Fruit fly (Drosophila melanogaster) whole organism, prepupa: ENCODE data around the gene CG32243.

Experiments
- CG10631 ChIP-seq: fragments of 200-800 bp; sonication (Bioruptor generic); optimal IDR thresholded peaks from 2 replicates; lab custom pipeline; 2016; ENCODE audit warnings: missing biosample characterization, missing genetic modification characterization
- CG10669 ChIP-seq: fragments of 200-800 bp; sonication (Bioruptor generic); optimal IDR thresholded peaks from 3 replicates; lab custom pipeline; 2018; ENCODE audit warnings: missing biosample characterization, mild to moderate bottlenecking, missing genetic modification characterization, moderate library complexity
- CG11294 ChIP-seq: fragments of 200-800 bp; sonication (Bioruptor generic); IDR thresholded peaks from 2 replicates; pipeline ENCODE4 v1.3.6; 2022; ENCODE audit warnings: missing biosample characterization, missing genetic modification characterization
- CG11762 ChIP-seq: fragments of 200-800 bp; sonication (Bioruptor generic); optimal IDR thresholded peaks from 3 replicates; lab custom pipeline; 2016; ENCODE audit warnings: missing biosample characterization, missing genetic modification characterization; ENCODE audit not compliant: insufficient read depth
- CG11902 ChIP-seq: fragments of 200-800 bp; sonication (Bioruptor generic); optimal IDR thresholded peaks from 3 replicates; lab custom pipeline; 2016; ENCODE audit warnings: missing biosample characterization, missing genetic modification characterization
- CG15336 ChIP-seq: fragments of 200-800 bp; sonication (Bioruptor generic); IDR thresholded peaks from 2 replicates; pipeline ENCODE4 v1.3.6; 2022; ENCODE audit warnings: missing biosample characterization, missing genetic modification characterization
- CG1621 ChIP-seq: fragments of 200-800 bp; sonication (Bioruptor generic); optimal IDR thresholded peaks from 3 replicates; lab custom pipeline; 2018; ENCODE audit warnings: missing biosample characterization, mild to moderate bottlenecking, missing genetic modification characterization
- CG3032 ChIP-seq: fragments of 200-800 bp; optimal IDR thresholded peaks from 2 replicates; lab custom pipeline; 2019; ENCODE audit warnings: missing biosample characterization, mild to moderate bottlenecking, missing genetic modification characterization, moderate library complexity
- CG31627 ChIP-seq: fragments of 200-800 bp; sonication (Bioruptor generic); optimal IDR thresholded peaks from 3 replicates; lab custom pipeline; 2016; ENCODE audit warnings: missing biosample characterization, missing genetic modification characterization
- CG32006 ChIP-seq: fragments of 200-800 bp; sonication (Bioruptor generic); optimal IDR thresholded peaks from 3 replicates; lab custom pipeline; 2017; ENCODE audit warnings: missing biosample characterization, mild to moderate bottlenecking, missing genetic modification characterization
- CG34406 ChIP-seq: fragments of 200-800 bp; sonication (Bioruptor generic); optimal IDR thresholded peaks from 3 replicates; lab custom pipeline; 2016; ENCODE audit warnings: missing biosample characterization, missing genetic modification characterization
- CG3919 ChIP-seq: fragments of 200-800 bp; sonication (Bioruptor generic); optimal IDR thresholded peaks from 3 replicates; lab custom pipeline; 2016; ENCODE audit warnings: missing biosample characterization, missing genetic modification characterization
- CG6163 ChIP-seq: fragments of 200-800 bp; sonication (Bioruptor generic); IDR thresholded peaks from 3 replicates; pipeline ENCODE4 v1.3.6; 2022; ENCODE audit warnings: missing biosample characterization, missing genetic modification characterization
- CG6808 ChIP-seq: fragments of 200-800 bp; sonication (Bioruptor generic); optimal IDR thresholded peaks from 3 replicates; lab custom pipeline; 2017; ENCODE audit warnings: missing biosample characterization, missing genetic modification characterization, mild to moderate bottlenecking, moderate library complexity, missing genetic modification reagents
- CG6854 ChIP-seq: fragments of 200-800 bp; sonication (Bioruptor generic); optimal IDR thresholded peaks from 2 replicates; lab custom pipeline; 2017; ENCODE audit warnings: missing biosample characterization, mild to moderate bottlenecking, missing genetic modification characterization
- CG7368 ChIP-seq: fragments of 200-800 bp; sonication (Bioruptor generic); optimal IDR thresholded peaks from 3 replicates; lab custom pipeline; 2016; ENCODE audit warnings: missing biosample characterization, missing genetic modification characterization
- CG8319 ChIP-seq: fragments of 200-800 bp; sonication (Bioruptor generic); optimal IDR thresholded peaks from 3 replicates; lab custom pipeline; 2016; ENCODE audit warnings: missing biosample characterization, missing genetic modification characterization
- CG8632 ChIP-seq: fragments of 200-800 bp; sonication (Bioruptor generic); optimal IDR thresholded peaks from 3 replicates; lab custom pipeline; 2016; ENCODE audit warnings: missing biosample characterization, missing genetic modification characterization
- Eip78C ChIP-seq: fragments of 200-800 bp; sonication (Bioruptor generic); peaks from one replicate; lab custom pipeline; 2016; ENCODE audit warnings: missing biosample characterization, missing genetic modification characterization
- Eip93F ChIP-seq: fragments of 200-800 bp; sonication (Bioruptor generic); optimal IDR thresholded peaks from 2 replicates; lab custom pipeline; 2016; ENCODE audit warnings: missing biosample characterization, mild to moderate bottlenecking, missing genetic modification characterization
- Hr38 ChIP-seq: sonication (Bioruptor generic); optimal IDR thresholded peaks from 2 replicates; lab custom pipeline; 2016; ENCODE audit warnings: missing biosample characterization, missing genetic modification characterization
- Hr39 ChIP-seq: fragments of 200-800 bp; sonication (Bioruptor generic); optimal IDR thresholded peaks from 2 replicates; lab custom pipeline; 2016; ENCODE audit warnings: missing biosample characterization, missing genetic modification characterization
- Hr4 ChIP-seq: fragments of 200-800 bp; sonication (Bioruptor generic); optimal IDR thresholded peaks from 3 replicates; lab custom pipeline; 2016; ENCODE audit warnings: missing biosample characterization, missing genetic modification characterization
- Lpt ChIP-seq: fragments of 200-800 bp; sonication (Bioruptor generic); optimal IDR thresholded peaks from 3 replicates; lab custom pipeline; 2016; ENCODE audit warnings: missing biosample characterization, missing genetic modification characterization
- Sox102F ChIP-seq: fragments of 200-800 bp; sonication (Bioruptor generic); optimal IDR thresholded peaks from 2 replicates; lab custom pipeline; 2016; ENCODE audit warnings: missing biosample characterization, mild to moderate bottlenecking, missing genetic modification characterization
- Sox14 ChIP-seq: fragments of 200-800 bp; sonication (Bioruptor generic); optimal IDR thresholded peaks from 3 replicates; lab custom pipeline; 2016; ENCODE audit warnings: missing biosample characterization, missing genetic modification characterization
- achi ChIP-seq: fragments of 200-800 bp; sonication (Bioruptor generic); optimal IDR thresholded peaks from 3 replicates; lab custom pipeline; 2016; ENCODE audit warnings: missing biosample characterization, missing genetic modification characterization
- acj6 ChIP-seq: fragments of 200-800 bp; sonication (Bioruptor generic); optimal IDR thresholded peaks from 3 replicates; lab custom pipeline; 2016; ENCODE audit warnings: missing biosample characterization, missing genetic modification characterization
- cyc ChIP-seq: fragments of 200-800 bp; sonication (Bioruptor generic); optimal IDR thresholded peaks from 3 replicates; lab custom pipeline; 2016; ENCODE audit warnings: missing biosample characterization, missing genetic modification characterization
- dac ChIP-seq: fragments of 200-800 bp; sonication (Bioruptor generic); optimal IDR thresholded peaks from 2 replicates; lab custom pipeline; 2017; ENCODE audit warnings: missing biosample characterization, mild to moderate bottlenecking, missing genetic modification characterization
- esn ChIP-seq: fragments of 200-800 bp; sonication (Bioruptor generic); optimal IDR thresholded peaks from 2 replicates; lab custom pipeline; 2016; ENCODE audit warnings: missing biosample characterization, mild to moderate bottlenecking, missing genetic modification characterization, moderate library complexity
- fkh ChIP-seq: fragments of 200-800 bp; sonication (Bioruptor generic); optimal IDR thresholded peaks from 3 replicates; lab custom pipeline; 2017; ENCODE audit warnings: missing biosample characterization, mild to moderate bottlenecking, missing genetic modification characterization, moderate library complexity
- lz ChIP-seq: fragments of 200-800 bp; sonication (Bioruptor generic); optimal IDR thresholded peaks from 3 replicates; lab custom pipeline; 2016; ENCODE audit warnings: missing biosample characterization, missing genetic modification characterization
- pdm3 ChIP-seq: fragments of 200-800 bp; sonication (Bioruptor generic); optimal IDR thresholded peaks from 3 replicates; lab custom pipeline; 2016; ENCODE audit warnings: missing biosample characterization, missing genetic modification characterization
- salr ChIP-seq, 2 experiments: fragments of 200-800 bp; sonication (Bioruptor generic); optimal IDR thresholded peaks; 3 replicates each; lab custom pipeline; 2016 to 2018; ENCODE audit warnings: missing biosample characterization in 2 of 2, missing genetic modification characterization in 2 of 2, mild to moderate bottlenecking in 1 of 2
- vri ChIP-seq: fragments of 200-800 bp; sonication (Bioruptor generic); optimal IDR thresholded peaks from 3 replicates; lab custom pipeline; 2016; ENCODE audit warnings: missing biosample characterization, mild to moderate bottlenecking, missing genetic modification characterization

Gene CG32243

dm6 chr3L:4541070-4541469, at the start of gene CG32243:
Gene CG32243, minus strand, starts transcription at chr3L:4541244.
- TF ChIP-seq achi (GFP tag; lab: Kevin White, UChicago) (peak; percentile 72), Hr39 (GFP tag; lab: Kevin White, UChicago) (no peak)

DNA sequence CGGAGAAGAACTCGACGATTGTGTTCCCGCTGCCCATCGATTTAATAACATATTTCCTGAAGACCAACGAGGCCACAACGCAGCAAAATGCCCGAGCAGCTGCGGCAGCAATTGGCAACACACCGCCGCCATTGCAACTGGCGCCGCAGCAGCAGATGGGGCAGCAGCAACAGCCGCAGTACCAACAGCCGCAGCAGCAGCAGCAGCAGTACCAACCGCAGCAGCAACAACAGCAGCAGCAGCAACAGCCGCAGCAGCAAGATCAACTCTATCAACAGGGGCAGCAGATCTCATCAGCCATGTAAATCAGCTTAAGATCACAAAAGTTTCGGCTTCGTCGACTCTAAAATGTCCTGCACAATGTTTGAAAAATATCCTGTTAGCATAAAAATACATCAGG, 49.0 kb upstream of the CG32243 start:
- no peak for TF ChIP-seq Sox102F
- TF ChIP-seq CG10669 (GFP tag; lab: Kevin White, UChicago), result no peak
- TF ChIP-seq CG3032 (tag; lab: Kevin White, UChicago), result no peak
- TF ChIP-seq, all 60 proteins: peak for 0

DNA sequence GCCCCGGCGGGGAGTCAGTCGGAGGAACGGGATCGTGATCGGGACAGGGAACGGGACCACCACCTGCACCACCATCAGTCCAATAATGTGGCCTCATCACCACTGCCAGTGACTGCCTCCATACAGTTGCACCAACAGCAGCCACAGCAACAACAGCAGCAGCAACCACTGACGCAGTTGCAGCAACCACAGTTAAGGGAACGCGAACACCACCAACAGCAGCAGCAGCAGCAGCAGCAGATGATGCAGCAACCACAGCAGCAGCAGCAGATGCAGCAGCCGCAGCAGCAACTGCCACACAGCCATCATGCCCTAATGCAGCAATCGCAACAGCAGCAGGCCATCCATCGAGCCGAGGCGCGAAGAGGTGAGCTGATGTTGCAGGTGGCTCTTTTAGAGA, 34.3 kb upstream of the CG32243 start:
- TF ChIP-seq CG15336 (GFP tag; lab: Robert Waterston, UW) (no peak), pdm3 (GFP tag; lab: Kevin White, UChicago) (no peak), CG8632 (GFP tag; lab: Kevin White, UChicago) (no peak), Hr38 (GFP tag; lab: Kevin White, UChicago) (no peak), Hr4 (GFP tag; lab: Kevin White, UChicago) (no peak), CG6808 (GFP tag; lab: Kevin White, UChicago) (no peak), CG34406 (no peak), lz (GFP tag; lab: Kevin White, UChicago) (no peak), CG11762 (GFP tag; lab: Kevin White, UChicago) (no peak), dac (GFP tag; lab: Kevin White, UChicago) (no peak), Lpt (no peak), CG8319 (GFP tag; lab: Kevin White, UChicago) (no peak), CG32006 (no peak), CG6163 (GFP tag; lab: Robert Waterston, UW) (no peak), salr (GFP tag; optimal IDR thresholded peaks at IDR 0.05; lab: Kevin White, UChicago) (no peak)
- TF ChIP-seq, all 60 proteins: peak for 0

DNA sequence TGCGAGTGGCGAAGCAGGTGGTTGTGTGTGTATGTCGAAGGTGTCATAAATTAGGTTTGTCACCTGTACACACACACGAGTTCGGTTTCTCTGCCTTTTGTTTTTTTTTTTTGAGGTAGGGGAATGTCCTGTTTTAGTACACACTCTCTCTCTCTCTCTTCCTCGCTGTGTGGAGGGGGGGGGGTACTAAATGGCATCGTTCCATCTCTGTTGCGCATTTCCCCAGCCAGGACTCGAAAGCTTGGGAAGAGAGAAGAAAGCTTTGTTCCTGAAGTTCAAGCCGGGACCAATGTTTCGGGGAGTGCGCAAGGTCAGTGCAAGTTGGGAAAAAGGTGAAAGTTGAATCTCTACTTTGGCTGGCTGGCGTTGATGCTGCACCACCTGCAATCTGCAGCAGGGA, 33.4 kb upstream of the CG32243 start:
- TF ChIP-seq CG10669 (GFP tag; lab: Kevin White, UChicago) (no peak), Hr4 (GFP tag; lab: Kevin White, UChicago) (no peak), dac (GFP tag; lab: Kevin White, UChicago) (no peak), vri (GFP tag; lab: Kevin White, UChicago) (no peak), esn (GFP tag; lab: Kevin White, UChicago) (no peak), Sox102F (no peak), acj6 (GFP tag; lab: Kevin White, UChicago) (no peak), CG11902 (GFP tag; lab: Kevin White, UChicago) (no peak), CG11762 (GFP tag; lab: Kevin White, UChicago) (no peak), Eip93F (GFP tag; lab: Kevin White, UChicago) (no peak), fkh (GFP tag; lab: Kevin White, UChicago) (no peak), CG3919 (GFP tag; lab: Kevin White, UChicago) (no peak), CG3032 (tag; lab: Kevin White, UChicago) (no peak), CG6854 (no peak), CG1621 (tag; lab: Kevin White, UChicago) (no peak), CG6163 (GFP tag; lab: Robert Waterston, UW) (no peak), Hr38 (GFP tag; lab: Kevin White, UChicago) (no peak), cyc (GFP tag; lab: Kevin White, UChicago) (no peak), CG7368 (GFP tag; lab: Kevin White, UChicago) (no peak)

dm6 chr3L:4556831-4557355, 15.8 kb upstream of the CG32243 start:
- no peak for TF ChIP-seq CG10631
- TF ChIP-seq CG11294 (GFP tag; lab: Robert Waterston, UW), result no peak
- TF ChIP-seq Hr38 (GFP tag; lab: Kevin White, UChicago), result no peak
- no peak for TF ChIP-seq CG31627
- no peak for TF ChIP-seq Sox14 (GFP tag; lab: Kevin White, UChicago)
- no peak for TF ChIP-seq CG1621 (tag; lab: Kevin White, UChicago)
- TF ChIP-seq Eip78C, result no peak
